Fruit fly (Drosophila melanogaster) whole organism, embryonic: ENCODE data around the gene kirre.

Source experiments
- Asciz ChIP-seq: fragments of 200-800 bp; sonication (Bioruptor generic); optimal IDR thresholded peaks from 2 replicates; lab custom pipeline; 2017; ENCODE audit warnings: missing biosample characterization, mild to moderate bottlenecking, missing genetic modification characterization, missing genetic modification reagents
- C15 ChIP-seq: fragments of 200-800 bp; sonication (Bioruptor generic); IDR thresholded peaks from 3 replicates; pipeline ENCODE4 v1.3.6; 2022; ENCODE audit warnings: missing biosample characterization, missing genetic modification characterization
- CG1024 ChIP-seq: fragments of 200-800 bp; sonication (Bioruptor generic); IDR thresholded peaks from 2 replicates; pipeline ENCODE4 v1.3.6; 2022; ENCODE audit warnings: missing biosample characterization, missing genetic modification characterization
- CG12104 ChIP-seq: fragments of 200-800 bp; sonication (Bioruptor generic); optimal IDR thresholded peaks from 3 replicates; lab custom pipeline; 2016; ENCODE audit warnings: missing biosample characterization, missing genetic modification characterization
- CG12155 ChIP-seq: fragments of 200-800 bp; sonication (Bioruptor generic); optimal IDR thresholded peaks from 3 replicates; lab custom pipeline; 2016; ENCODE audit warnings: missing biosample characterization, missing genetic modification characterization
- CG12659 ChIP-seq: fragments of 200-800 bp; sonication (Bioruptor generic); optimal IDR thresholded peaks from 3 replicates; lab custom pipeline; 2017; ENCODE audit warnings: mild to moderate bottlenecking, missing biosample characterization, missing genetic modification reagents, missing genetic modification characterization
- CG13287 ChIP-seq: fragments of 200-800 bp; sonication (Bioruptor generic); IDR thresholded peaks from 2 replicates; pipeline ENCODE4 v1.3.6; 2022; ENCODE audit warnings: missing biosample characterization, missing genetic modification characterization; ENCODE audit not compliant: partially characterized antibody
- CG14710 ChIP-seq: fragments of 200-800 bp; sonication (Bioruptor generic); optimal IDR thresholded peaks from 3 replicates; lab custom pipeline; 2019; ENCODE audit warnings: missing biosample characterization, mild to moderate bottlenecking, missing genetic modification characterization, moderate library complexity
- CG14860 ChIP-seq: fragments of 200-800 bp; sonication (Bioruptor generic); IDR thresholded peaks from 3 replicates; pipeline ENCODE4 v1.3.6; 2022; ENCODE audit warnings: missing biosample characterization, missing genetic modification characterization; ENCODE audit not compliant: partially characterized antibody
- CG15269 ChIP-seq: fragments of 200-800 bp; sonication (Bioruptor generic); optimal IDR thresholded peaks from 2 replicates; lab custom pipeline; 2018; ENCODE audit warnings: missing biosample characterization, mild to moderate bottlenecking, missing genetic modification characterization, moderate library complexity
- CG15601 ChIP-seq: fragments of 200-800 bp; sonication (Bioruptor generic); optimal IDR thresholded peaks from 3 replicates; lab custom pipeline; 2019; ENCODE audit warnings: missing biosample characterization, mild to moderate bottlenecking, missing genetic modification characterization, moderate library complexity
- CG18011 ChIP-seq: fragments of 200-800 bp; sonication (Bioruptor generic); optimal IDR thresholded peaks from 2 replicates; lab custom pipeline; 2017; ENCODE audit warnings: missing biosample characterization, missing genetic modification characterization, mild to moderate bottlenecking, moderate library complexity, missing genotype
- CG1832 ChIP-seq: fragments of 200-800 bp; sonication (Bioruptor generic); optimal IDR thresholded peaks from 2 replicates; lab custom pipeline; 2017; ENCODE audit warnings: missing biosample characterization, mild to moderate bottlenecking, missing genetic modification characterization, inconsistent platforms
- CG18599 ChIP-seq: fragments of 200-800 bp; sonication (Bioruptor generic); optimal IDR thresholded peaks from 3 replicates; lab custom pipeline; 2017; ENCODE audit warnings: missing biosample characterization, missing genetic modification characterization, mild to moderate bottlenecking, moderate library complexity, missing genetic modification reagents
- CG2116 ChIP-seq: fragments of 200-800 bp; sonication (Bioruptor generic); optimal IDR thresholded peaks from 3 replicates; lab custom pipeline; 2018; ENCODE audit warnings: missing biosample characterization, mild to moderate bottlenecking, missing genetic modification characterization
- CG2120 ChIP-seq: fragments of 200-800 bp; sonication (Bioruptor generic); optimal IDR thresholded peaks from 3 replicates; lab custom pipeline; 2016; ENCODE audit warnings: missing biosample characterization, missing genetic modification characterization
- CG2202 ChIP-seq: fragments of 200-800 bp; sonication (Bioruptor generic); optimal IDR thresholded peaks from 2 replicates; lab custom pipeline; 2018; ENCODE audit warnings: missing biosample characterization, mild to moderate bottlenecking, missing genetic modification characterization
- CG2678 ChIP-seq: fragments of 200-800 bp; sonication (Bioruptor generic); optimal IDR thresholded peaks from 3 replicates; lab custom pipeline; 2019; ENCODE audit warnings: missing biosample characterization, mild to moderate bottlenecking, missing genetic modification characterization, moderate library complexity
- CG3995 ChIP-seq: fragments of 200-800 bp; sonication (Bioruptor generic); optimal IDR thresholded peaks from 3 replicates; lab custom pipeline; 2016; ENCODE audit warnings: missing biosample characterization, missing genetic modification characterization
- CG6254 ChIP-seq: fragments of 200-800 bp; sonication (Bioruptor generic); optimal IDR thresholded peaks from 3 replicates; lab custom pipeline; 2017; ENCODE audit warnings: mild to moderate bottlenecking, missing biosample characterization, missing genetic modification reagents, missing genetic modification characterization
- CG6689 ChIP-seq: fragments of 200-800 bp; sonication (Bioruptor generic); IDR thresholded peaks from 2 replicates; pipeline ENCODE4 v1.3.6; 2022; ENCODE audit warnings: missing biosample characterization, missing genetic modification characterization
- CG6813 ChIP-seq: fragments of 200-800 bp; sonication (Bioruptor generic); optimal IDR thresholded peaks from 2 replicates; lab custom pipeline; 2017; ENCODE audit warnings: missing biosample characterization, missing genetic modification characterization, mild to moderate bottlenecking, moderate library complexity, missing genetic modification reagents
- CG7963 ChIP-seq: fragments of 200-800 bp; sonication (Bioruptor generic); IDR thresholded peaks from 3 replicates; pipeline ENCODE4 v1.3.6; 2022; ENCODE audit warnings: missing biosample characterization, missing genetic modification characterization; ENCODE audit not compliant: partially characterized antibody
- CG8388 ChIP-seq: fragments of 200-800 bp; sonication (Bioruptor generic); optimal IDR thresholded peaks from 2 replicates; lab custom pipeline; 2019; ENCODE audit warnings: missing biosample characterization, mild to moderate bottlenecking, missing genetic modification characterization, moderate library complexity
- Dref ChIP-seq: fragments of 200-800 bp; sonication (Bioruptor generic); IDR thresholded peaks from 2 replicates; pipeline ENCODE4 v1.3.6; 2022; ENCODE audit warnings: missing biosample characterization, missing genetic modification characterization
- Ets97D ChIP-seq: fragments of 200-800 bp; sonication (Bioruptor generic); optimal IDR thresholded peaks from 3 replicates; lab custom pipeline; 2016; ENCODE audit warnings: missing biosample characterization, missing genetic modification characterization
- HHEX ChIP-seq: fragments of 200-800 bp; sonication (Bioruptor generic); optimal IDR thresholded peaks from 3 replicates; lab custom pipeline; 2017; ENCODE audit warnings: missing biosample characterization, mild to moderate bottlenecking, missing genetic modification characterization, missing genetic modification reagents
- HmgZ ChIP-seq: fragments of 200-800 bp; sonication (Bioruptor generic); optimal IDR thresholded peaks from 2 replicates; lab custom pipeline; 2018; ENCODE audit warnings: missing biosample characterization, mild to moderate bottlenecking, missing genetic modification characterization
- Kr ChIP-seq: fragments of 200-800 bp; sonication (Bioruptor generic); optimal IDR thresholded peaks from 2 replicates; lab custom pipeline; 2017; ENCODE audit warnings: missing biosample characterization, mild to moderate bottlenecking, missing genetic modification characterization
- Lhr ChIP-seq: fragments of 200-800 bp; sonication (Bioruptor generic); optimal IDR thresholded peaks from 3 replicates; lab custom pipeline; 2017; ENCODE audit warnings: mild to moderate bottlenecking, missing biosample characterization, missing genetic modification reagents, missing genetic modification characterization
- Pdp1 ChIP-seq, 2 experiments: fragments of 200-800 bp; sonication (Bioruptor generic); optimal IDR thresholded peaks; 3 replicates each; lab custom pipeline; 2016; ENCODE audit warnings: missing biosample characterization in 2 of 2, missing genetic modification characterization in 2 of 2, mild to moderate bottlenecking in 1 of 2, moderate library complexity in 1 of 2
- Rfx ChIP-seq: fragments of 200-800 bp; sonication (Bioruptor generic); IDR thresholded peaks from 2 replicates; pipeline ENCODE4 v1.3.6; 2022; ENCODE audit warnings: missing biosample characterization, missing genetic modification characterization
- Sry-β ChIP-seq: fragments of 200-800 bp; sonication (Bioruptor generic); optimal IDR thresholded peaks from 2 replicates; lab custom pipeline; 2018; ENCODE audit warnings: missing biosample characterization, mild to moderate bottlenecking, missing genetic modification characterization, moderate library complexity
- bab2 ChIP-seq: fragments of 200-800 bp; sonication (Bioruptor generic); optimal IDR thresholded peaks from 2 replicates; lab custom pipeline; 2016; ENCODE audit warnings: missing biosample characterization, missing genetic modification characterization
- ci ChIP-seq: fragments of 200-800 bp; sonication (Bioruptor generic); IDR thresholded peaks from 3 replicates; pipeline ENCODE4 v1.3.6; 2022; ENCODE audit warnings: missing biosample characterization, missing genetic modification characterization
- dati ChIP-seq: fragments of 200-800 bp; sonication (Bioruptor generic); IDR thresholded peaks from 2 replicates; pipeline ENCODE4 v1.3.6; 2022; ENCODE audit warnings: missing biosample characterization, missing genetic modification characterization
- dm ChIP-seq: fragments of 200-800 bp; sonication (Bioruptor generic); optimal IDR thresholded peaks from 3 replicates; lab custom pipeline; 2016; ENCODE audit warnings: missing biosample characterization, missing genetic modification characterization
- gce ChIP-seq: fragments of 200-800 bp; sonication (Bioruptor generic); IDR thresholded peaks from 3 replicates; pipeline ENCODE4 v1.3.6; 2022; ENCODE audit warnings: missing biosample characterization, missing genetic modification characterization
- hth ChIP-seq: fragments of >200 bp; optimal IDR thresholded peaks from 2 replicates; lab custom pipeline; 2017; ENCODE audit warnings: inconsistent platforms
- kni ChIP-seq: fragments of 200-800 bp; sonication (Bioruptor generic); optimal IDR thresholded peaks from 3 replicates; lab custom pipeline; 2017; ENCODE audit warnings: mild to moderate bottlenecking, missing biosample characterization, missing genetic modification reagents, missing genetic modification characterization
- knrl ChIP-seq: fragments of 200-800 bp; sonication (Bioruptor generic); IDR thresholded peaks from 3 replicates; pipeline ENCODE4 v1.3.6; 2022; ENCODE audit warnings: missing biosample characterization, missing genetic modification characterization; ENCODE audit not compliant: partially characterized antibody
- lbe ChIP-seq: fragments of 200-800 bp; sonication (Bioruptor generic); optimal IDR thresholded peaks from 2 replicates; lab custom pipeline; 2016; ENCODE audit warnings: missing biosample characterization, mild to moderate bottlenecking, missing genetic modification characterization
- maf-S ChIP-seq: fragments of 200-800 bp; sonication (Bioruptor generic); optimal IDR thresholded peaks from 2 replicates; lab custom pipeline; 2016; ENCODE audit warnings: missing biosample characterization, missing genetic modification characterization
- mam ChIP-seq: fragments of 200-800 bp; sonication (Bioruptor generic); optimal IDR thresholded peaks from 3 replicates; lab custom pipeline; 2016; ENCODE audit warnings: missing biosample characterization, missing genetic modification characterization
- phol ChIP-seq: fragments of 200-800 bp; sonication (Bioruptor generic); optimal IDR thresholded peaks from 3 replicates; lab custom pipeline; 2018; ENCODE audit warnings: missing biosample characterization, mild to moderate bottlenecking, missing genetic modification characterization, moderate library complexity
- psq ChIP-seq: fragments of 200-800 bp; sonication (Bioruptor generic); optimal IDR thresholded peaks from 2 replicates; lab custom pipeline; 2017; ENCODE audit warnings: missing biosample characterization, missing genetic modification characterization
- slbo ChIP-seq: fragments of 200-800 bp; sonication (Bioruptor generic); IDR thresholded peaks from 2 replicates; pipeline ENCODE4 v1.3.6; 2022; ENCODE audit warnings: missing biosample characterization, missing genetic modification characterization
- tna ChIP-seq: fragments of 200-800 bp; sonication (Bioruptor generic); IDR thresholded peaks from 2 replicates; pipeline ENCODE4 v1.3.6; 2022; ENCODE audit warnings: missing biosample characterization, missing genetic modification characterization; ENCODE audit not compliant: partially characterized antibody
- unc-4 ChIP-seq: fragments of 200-800 bp; sonication (Bioruptor generic); IDR thresholded peaks from 2 replicates; pipeline ENCODE4 v1.3.6; 2022; ENCODE audit warnings: missing biosample characterization, missing genetic modification characterization; ENCODE audit not compliant: partially characterized antibody
- wor ChIP-seq: fragments of 200-800 bp; sonication (Bioruptor generic); IDR thresholded peaks from 2 replicates; pipeline ENCODE4 v1.3.6; 2022; ENCODE audit warnings: missing biosample characterization, missing genetic modification characterization

Gene kirre

dm6 chrX:2713776-2714175, 26.4 kb upstream of the kirre start, which contains the start of the genes CG2685 and CG2694 (continued):
- TF ChIP-seq CG14860 (GFP tag; lab: Robert Waterston, UW) (peak; percentile 65), phol (tag; lab: Kevin White, UChicago) (peak; percentile 5), CG14710 (peak; percentile 13), HHEX (GFP tag; lab: Kevin White, UChicago) (no peak), CG3995 (GFP tag; lab: Kevin White, UChicago) (peak; percentile 22), CG12659 (GFP tag; lab: Kevin White, UChicago) (peak; percentile 55), CG12104 (GFP tag; lab: Kevin White, UChicago) (no peak), C15 (GFP tag; lab: Robert Waterston, UW) (no peak), CG6254 (GFP tag; lab: Kevin White, UChicago) (no peak), Lhr (GFP tag; lab: Kevin White, UChicago) (peak; percentile 4), CG12155 (no peak), slbo (GFP tag; lab: Robert Waterston, UW) (peak; percentile 21; the same call in 1 of the 2 replicates), Ets97D (GFP tag; lab: Kevin White, UChicago) (peak; percentile 34), ci (GFP tag; lab: Robert Waterston, UW) (peak; percentile 11; the same call in 1 of the 3 replicates), knrl (GFP tag; lab: Robert Waterston, UW) (peak; percentile 65), CG1024 (GFP tag; lab: Robert Waterston, UW) (no peak), CG15269 (tag; lab: Kevin White, UChicago) (no peak), gce (GFP tag; lab: Robert Waterston, UW) (no peak), CG13287 (GFP tag; lab: Robert Waterston, UW) (peak; percentile 82), Dref (GFP tag; lab: Robert Waterston, UW) (peak; percentile 90), tna (GFP tag; lab: Robert Waterston, UW) (peak; percentile 60), CG2202 (tag; lab: Kevin White, UChicago) (no peak), wor (GFP tag; lab: Robert Waterston, UW) (no peak), unc-4 (GFP tag; lab: Robert Waterston, UW) (peak; percentile 75), psq (GFP tag; lab: Kevin White, UChicago) (no peak), CG2120 (GFP tag; lab: Kevin White, UChicago) (peak; percentile 30), Rfx (GFP tag; lab: Robert Waterston, UW) (peak; percentile 33; the same call in 1 of the 2 replicates), HmgZ (tag; lab: Kevin White, UChicago) (peak; percentile 48), Sry-β (peak; percentile 87), CG2116 (GFP tag; lab: Kevin White, UChicago) (peak; percentile 48), CG18599 (GFP tag; lab: Kevin White, UChicago) (no peak), kni (no peak), CG15601 (tag; lab: Kevin White, UChicago) (no peak), hth (lab: Kevin White, UChicago) (no peak)

DNA sequence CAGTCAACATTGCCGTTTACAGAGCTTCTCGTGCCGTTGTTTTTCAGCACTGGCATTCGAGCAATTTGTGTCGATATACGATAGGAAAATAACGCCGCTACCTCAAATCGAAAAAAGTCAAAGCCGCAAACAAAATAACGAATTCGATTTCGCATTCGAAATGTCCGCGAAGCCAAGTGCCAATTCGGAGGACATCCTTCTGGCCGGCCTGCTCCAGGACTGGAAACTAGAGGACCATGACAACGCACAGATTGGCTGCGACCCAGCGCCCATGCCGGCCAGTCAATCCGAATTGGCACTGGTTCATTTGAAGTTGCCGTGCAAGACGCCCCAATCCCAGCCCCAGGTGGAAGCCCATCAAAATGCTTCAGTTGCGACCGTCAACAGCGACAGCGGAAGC, 25.5 kb upstream of the kirre start:
- no peak for TF ChIP-seq CG2678 (tag; lab: Kevin White, UChicago)
- no peak for TF ChIP-seq CG18011 (GFP tag; lab: Kevin White, UChicago)
- no peak for TF ChIP-seq maf-S (GFP tag; lab: Kevin White, UChicago)
- no peak for TF ChIP-seq Pdp1 (GFP tag; optimal IDR thresholded peaks at IDR 0.05; lab: Kevin White, UChicago)
- TF ChIP-seq CG1832 = no peak
- TF ChIP-seq dm (GFP tag; lab: Kevin White, UChicago) = peak; percentile 24
- TF ChIP-seq CG8388 (GFP tag; lab: Kevin White, UChicago) = no peak
- 0 out of 3 replicates have a peak, but pooled peaks have one; percentile 5 for TF ChIP-seq CG7963 (GFP tag; lab: Robert Waterston, UW)
- no peak for TF ChIP-seq dati
- TF ChIP-seq Asciz (GFP tag; lab: Kevin White, UChicago) = no peak
- no peak for TF ChIP-seq mam (GFP tag; lab: Kevin White, UChicago)
- no peak for TF ChIP-seq bab2 (GFP tag; lab: Kevin White, UChicago)
- TF ChIP-seq lbe = no peak
- TF ChIP-seq CG6813 (GFP tag; lab: Kevin White, UChicago) = no peak
- no peak for TF ChIP-seq CG6689
- TF ChIP-seq Kr = no peak
